Worm (Caenorhabditis elegans) whole organism, L2 larva: ENCODE measurements around the gene cisd-1.
A peak's percentile ranks its signal among the peaks of the same experiment; 100 is the strongest.

Experiments used
- C34F6.9 ChIP-seq: fragments of 150-350 bp; optimal IDR thresholded peaks from 2 replicates; lab custom pipeline; 2014; ENCODE audit warnings: missing biosample characterization, missing genetic modification characterization
- F13H6.1 ChIP-seq: sonication (generic microtip); optimal IDR thresholded peaks from 2 replicates; lab custom pipeline; 2016; ENCODE audit warnings: missing genetic modification characterization, missing compliant biosample characterization
- Y55F3AM.14 ChIP-seq: fragments of 200-800 bp; sonication (Bioruptor generic); optimal IDR thresholded peaks from 2 replicates; lab custom pipeline; 2018; ENCODE audit warnings: mild to moderate bottlenecking, missing genetic modification characterization, missing compliant biosample characterization
- alr-1 ChIP-seq: fragments of 150-350 bp; optimal IDR thresholded peaks from 2 replicates; lab custom pipeline; 2014; ENCODE audit warnings: missing biosample characterization, missing genetic modification characterization
- aly-2 ChIP-seq: fragments of 150-350 bp; optimal IDR thresholded peaks from 2 replicates; lab custom pipeline; 2014; ENCODE audit warnings: missing biosample characterization, missing genetic modification characterization
- ama-1 ChIP-seq: fragments of 150-350 bp; optimal IDR thresholded peaks from 2 replicates; lab custom pipeline; 2018; ENCODE audit warnings: inconsistent platforms
- blmp-1 ChIP-seq: sonication (generic microtip); optimal IDR thresholded peaks from 2 replicates; lab custom pipeline; 2017; ENCODE audit warnings: missing genetic modification characterization, mild to moderate bottlenecking, missing compliant biosample characterization, antibody characterized with exemption, moderate library complexity; ENCODE audit not compliant: insufficient read depth
- ceh-16 ChIP-seq: fragments of 150-350 bp; optimal IDR thresholded peaks from 2 replicates; lab custom pipeline; 2014; ENCODE audit warnings: missing biosample characterization, missing genetic modification characterization
- ceh-82 ChIP-seq: fragments of 150-350 bp; optimal IDR thresholded peaks from 2 replicates; lab custom pipeline; 2014; ENCODE audit warnings: missing biosample characterization, missing genetic modification characterization
- crh-2 ChIP-seq: sonication (generic microtip); optimal IDR thresholded peaks from 2 replicates; lab custom pipeline; 2017; ENCODE audit warnings: missing biosample characterization, missing genetic modification characterization
- elt-3 ChIP-seq: sonication (generic microtip); optimal IDR thresholded peaks from 2 replicates; lab custom pipeline; 2017; ENCODE audit warnings: missing biosample characterization, missing genetic modification characterization
- fos-1 ChIP-seq: fragments of 150-350 bp; optimal IDR thresholded peaks from 2 replicates; lab custom pipeline; 2014; ENCODE audit warnings: missing biosample characterization, missing genetic modification characterization
- gmeb-1 ChIP-seq: fragments of 150-350 bp; optimal IDR thresholded peaks from 2 replicates; lab custom pipeline; 2014; ENCODE audit warnings: missing biosample characterization, missing genetic modification characterization
- lin-11 ChIP-seq: fragments of 150-350 bp; sonication (generic microtip); optimal IDR thresholded peaks from 2 replicates; lab custom pipeline; 2014; ENCODE audit warnings: missing biosample characterization, missing genetic modification characterization, inconsistent platforms, mixed read lengths
- lin-13 ChIP-seq: fragments of 150-350 bp; optimal IDR thresholded peaks from 2 replicates; lab custom pipeline; 2014; ENCODE audit warnings: missing biosample characterization, missing genetic modification reagents, missing genetic modification characterization
- lsy-2 ChIP-seq, 2 experiments: fragments of 150-350 bp in 1 of 2; sonication (generic microtip) in 1 of 2; optimal IDR thresholded peaks; 2 replicates each; lab custom pipeline; 2014 to 2017; ENCODE audit warnings: missing biosample characterization in 2 of 2, missing genetic modification characterization in 2 of 2
- mab-5 ChIP-seq: fragments of 150-350 bp; optimal IDR thresholded peaks from 2 replicates; lab custom pipeline; 2014; ENCODE audit warnings: missing biosample characterization, missing genetic modification characterization
- mbf-1 ChIP-seq: sonication (generic microtip); optimal IDR thresholded peaks from 2 replicates; lab custom pipeline; 2017; ENCODE audit warnings: missing biosample characterization, missing genetic modification characterization
- mdl-1 ChIP-seq, 2 experiments: fragments of 150-350 bp in 1 of 2; sonication (generic microtip) in 1 of 2; optimal IDR thresholded peaks; 2 replicates each; lab custom pipeline; 2017; ENCODE audit warnings: missing biosample characterization in 2 of 2, missing genetic modification characterization in 2 of 2
- nhr-10 ChIP-seq: sonication (generic microtip); optimal IDR thresholded peaks from 2 replicates; lab custom pipeline; 2017; ENCODE audit warnings: missing biosample characterization, missing genetic modification characterization
- nhr-12 ChIP-seq: fragments of 150-350 bp; optimal IDR thresholded peaks from 2 replicates; lab custom pipeline; 2014; ENCODE audit warnings: missing biosample characterization, missing genetic modification characterization
- nhr-129 ChIP-seq: fragments of 150-350 bp; optimal IDR thresholded peaks from 2 replicates; lab custom pipeline; 2014; ENCODE audit warnings: missing biosample characterization, missing genetic modification characterization
- nhr-21 ChIP-seq: fragments of 150-350 bp; optimal IDR thresholded peaks from 2 replicates; lab custom pipeline; 2014; ENCODE audit warnings: missing biosample characterization, missing genetic modification characterization
- nhr-23 ChIP-seq: fragments of 150-350 bp; optimal IDR thresholded peaks from 2 replicates; lab custom pipeline; 2014; ENCODE audit warnings: missing biosample characterization, missing genetic modification reagents, missing genetic modification characterization
- nhr-25 ChIP-seq: fragments of 150-350 bp; sonication (generic microtip); optimal IDR thresholded peaks from 3 replicates; lab custom pipeline; 2014; ENCODE audit warnings: missing biosample characterization, missing genetic modification characterization
- nhr-6 ChIP-seq: fragments of 150-350 bp; optimal IDR thresholded peaks from 2 replicates; lab custom pipeline; 2014; ENCODE audit warnings: missing biosample characterization, missing genetic modification characterization
- sem-4 ChIP-seq: fragments of 150-350 bp; optimal IDR thresholded peaks from 2 replicates; lab custom pipeline; 2014; ENCODE audit warnings: missing biosample characterization, missing genetic modification reagents, missing genetic modification characterization
- skn-1 ChIP-seq: sonication (generic microtip); optimal IDR thresholded peaks from 2 replicates; lab custom pipeline; 2017; ENCODE audit warnings: missing biosample characterization, missing genetic modification characterization
- sma-3 ChIP-seq: sonication (generic microtip); optimal IDR thresholded peaks from 2 replicates; lab custom pipeline; 2016; ENCODE audit warnings: missing genetic modification reagents, missing genetic modification characterization, missing compliant biosample characterization
- sma-9 ChIP-seq, 2 experiments: fragments of 150-350 bp in 1 of 2; sonication (generic microtip) in 1 of 2; optimal IDR thresholded peaks; 2 replicates each; lab custom pipeline; 2014 to 2016; ENCODE audit warnings: missing genetic modification characterization in 2 of 2, mild to moderate bottlenecking in 1 of 2, missing biosample characterization in 1 of 2, missing compliant biosample characterization in 1 of 2, missing genetic modification reagents in 1 of 2, moderate library complexity in 1 of 2
- unc-39 ChIP-seq: fragments of 150-350 bp; optimal IDR thresholded peaks from 2 replicates; lab custom pipeline; 2014; ENCODE audit warnings: missing biosample characterization, missing genetic modification characterization
- unc-55 ChIP-seq: fragments of 150-350 bp; sonication (generic microtip); optimal IDR thresholded peaks from 3 replicates; lab custom pipeline; 2014; ENCODE audit warnings: missing biosample characterization, missing genetic modification reagents, missing genetic modification characterization
- unc-62 ChIP-seq: fragments of 150-350 bp; optimal IDR thresholded peaks from 2 replicates; lab custom pipeline; 2014; ENCODE audit warnings: missing biosample characterization, missing genetic modification reagents, missing genetic modification characterization
- zag-1 ChIP-seq: fragments of 150-350 bp; optimal IDR thresholded peaks from 2 replicates; lab custom pipeline; 2014; ENCODE audit warnings: missing biosample characterization, missing genetic modification characterization
- ztf-11 ChIP-seq: sonication (generic microtip); optimal IDR thresholded peaks from 2 replicates; lab custom pipeline; 2017; ENCODE audit warnings: missing biosample characterization, missing genetic modification characterization

The cisd-1 gene

DNA sequence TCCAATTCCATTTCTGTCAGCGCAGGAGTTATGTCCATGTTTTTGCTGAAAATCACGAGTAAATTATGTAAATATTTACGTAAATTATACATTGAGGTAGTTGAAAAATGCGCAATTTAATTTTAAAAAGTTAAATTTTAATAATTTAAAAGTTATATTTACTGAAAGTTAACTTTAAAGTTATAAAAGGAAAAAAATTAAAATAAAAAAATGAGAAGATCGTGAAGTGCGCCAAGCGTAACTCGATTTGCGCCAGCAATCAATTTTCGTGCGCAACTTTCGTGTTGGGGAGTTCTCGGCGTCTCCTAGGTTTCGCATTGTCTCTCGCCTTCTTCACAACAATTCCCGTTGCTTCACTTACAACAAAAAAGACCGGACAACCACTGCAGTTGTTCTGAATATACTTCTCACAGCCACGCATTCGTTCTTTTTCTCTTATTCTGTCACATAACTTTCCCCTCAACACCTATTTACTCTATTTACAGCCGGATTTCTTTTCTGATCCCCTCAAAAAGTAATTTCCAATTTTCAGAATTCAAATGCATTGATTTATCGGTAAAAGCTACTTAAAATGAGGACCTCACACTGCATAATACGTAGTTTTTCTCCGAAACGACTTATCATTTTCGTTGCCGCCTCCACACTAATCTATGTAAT is 4.2 kb upstream of the cisd-1 start, which contains the start of the genes metl-1 and W02B12.11 (continued):
- TF ChIP-seq mab-5 (tag; lab: Kevin White, UChicago) (peak; percentile 68), nhr-10 (tag; lab: Kevin White, UChicago) (no peak)
- TF ChIP-seq, all 48 proteins: peak for 25

DNA sequence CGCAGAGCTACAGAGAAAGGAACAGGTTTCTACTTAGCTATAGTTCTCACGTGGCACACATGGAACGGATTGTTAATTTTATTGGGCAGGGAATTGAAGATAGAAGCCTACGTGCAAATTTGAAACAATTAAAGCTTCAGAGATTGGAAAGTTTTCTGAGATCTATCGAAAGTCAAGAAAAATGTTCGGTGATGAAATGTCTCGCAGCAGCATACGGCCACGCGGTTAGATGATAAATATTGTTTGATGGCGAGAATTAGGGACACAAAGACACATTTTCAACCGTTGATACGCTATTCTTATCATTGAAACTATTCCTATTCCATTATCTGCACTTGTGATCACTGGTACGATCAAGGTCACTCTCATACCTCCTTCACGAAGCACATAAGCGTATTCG is 3.1 kb upstream of the cisd-1 start:
- TF ChIP-seq sma-3, result peak; percentile 53
- peak; percentile 81 for TF ChIP-seq fos-1 (tag; lab: Kevin White, UChicago)
- peak; percentile 42 for TF ChIP-seq crh-2 (tag; lab: Kevin White, UChicago)
- TF ChIP-seq mdl-1 (tag; optimal IDR thresholded peaks at IDR 0.05; lab: Kevin White, UChicago), result peak in 1 of 2 experiments; percentile 55
- peak in 1 of 2 experiments; percentile 23 for TF ChIP-seq lsy-2 (tag; optimal IDR thresholded peaks at IDR 0.05; lab: Kevin White, UChicago)
- no peak for TF ChIP-seq unc-55 (GFP tag; lab: Kevin White, UChicago)
- peak; percentile 21 for TF ChIP-seq C34F6.9 (tag; lab: Kevin White, UChicago)
- TF ChIP-seq aly-2 (tag; lab: Kevin White, UChicago), result no peak
- no peak for TF ChIP-seq Y55F3AM.14 (GFP tag; lab: Kevin White, UChicago)
- peak; percentile 95 for TF ChIP-seq blmp-1
- peak; percentile 21 for TF ChIP-seq sem-4 (tag; lab: Kevin White, UChicago)
- peak; percentile 62 for TF ChIP-seq nhr-25 (tag; lab: Kevin White, UChicago)
- no peak for TF ChIP-seq nhr-12
- peak; percentile 79 for TF ChIP-seq nhr-21 (tag; lab: Kevin White, UChicago)
- TF ChIP-seq sma-9 (GFP tag; optimal IDR thresholded peaks at IDR 0.05; lab: Kevin White, UChicago), result peak; percentile 80
- no peak for TF ChIP-seq sma-9 (tag; optimal IDR thresholded peaks at IDR 0.05; lab: Kevin White, UChicago)
- peak; percentile 36 for TF ChIP-seq nhr-129 (tag; lab: Kevin White, UChicago)
- TF ChIP-seq gmeb-1 (tag; lab: Kevin White, UChicago), result peak; percentile 25
- TF ChIP-seq, all 48 proteins: peak for 13

DNA sequence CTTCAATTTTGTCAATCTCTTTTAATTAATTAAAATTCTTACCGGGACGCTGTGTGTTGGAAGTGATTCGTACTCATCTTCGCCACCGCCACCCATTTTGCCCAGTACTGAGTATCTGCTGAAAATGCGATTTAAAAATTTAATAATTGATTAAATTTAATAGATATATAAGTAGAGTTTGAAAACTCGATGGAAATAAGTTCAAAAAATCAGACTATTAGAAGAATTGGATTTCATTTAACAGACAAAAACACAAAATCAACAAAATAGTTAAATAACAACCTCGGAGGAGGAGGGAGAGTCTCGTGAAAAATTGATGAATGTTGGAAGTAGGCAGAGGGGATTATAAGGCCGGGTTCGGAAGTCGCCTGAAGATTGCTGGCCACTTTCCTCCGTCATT is 2.5 kb upstream of the cisd-1 start, which contains the start of gene mfn-1:
Gene mfn-1, minus strand, starts transcription at position 101 of the 400 bp plus-strand sequence.
- TF ChIP-seq ceh-16 (tag; lab: Kevin White, UChicago) (no peak), fos-1 (tag; lab: Kevin White, UChicago) (no peak), sma-9 (GFP tag; optimal IDR thresholded peaks at IDR 0.05; lab: Kevin White, UChicago) (no peak), sma-9 (tag; optimal IDR thresholded peaks at IDR 0.05; lab: Kevin White, UChicago) (no peak), lin-11 (tag; lab: Kevin White, UChicago) (no peak)
- TF ChIP-seq, all 48 proteins: peak for 0

DNA sequence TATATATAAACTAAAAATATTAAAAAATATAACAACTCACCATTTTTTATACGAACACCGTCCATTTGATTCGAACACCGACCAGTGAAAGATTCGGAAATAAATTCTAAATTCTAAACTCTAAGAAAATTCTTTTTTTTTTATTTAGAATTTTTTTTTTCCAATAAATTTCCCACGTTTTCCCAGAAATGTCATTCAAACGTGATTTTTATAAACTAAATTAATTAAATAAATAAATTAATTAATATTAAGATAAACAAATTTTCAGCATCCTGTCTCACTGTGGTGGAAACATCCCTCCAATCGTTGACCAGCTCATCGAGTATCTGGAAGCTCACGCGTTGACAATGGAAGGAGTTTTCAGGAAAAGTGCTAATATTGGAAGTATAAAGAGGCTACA is 1.9 kb downstream of the cisd-1 start, which contains the start of gene klp-17:
Gene klp-17, minus strand, starts transcription at position 101 of the 400 bp plus-strand sequence.
- TF ChIP-seq blmp-1 (no peak), aly-2 (tag; lab: Kevin White, UChicago) (no peak), gmeb-1 (tag; lab: Kevin White, UChicago) (no peak), mbf-1 (tag; lab: Kevin White, UChicago) (no peak), skn-1 (tag; lab: Kevin White, UChicago) (no peak), lsy-2 (tag; optimal IDR thresholded peaks at IDR 0.05; lab: Kevin White, UChicago) (no peak), ztf-11 (no peak), ceh-82 (tag; lab: Kevin White, UChicago) (no peak), unc-62 (GFP tag; lab: Kevin White, UChicago) (no peak), ama-1 (lab: Kevin White, UChicago) (no peak), elt-3 (tag; lab: Kevin White, UChicago) (no peak), mdl-1 (tag; optimal IDR thresholded peaks at IDR 0.05; lab: Kevin White, UChicago) (no peak), nhr-10 (tag; lab: Kevin White, UChicago) (no peak), unc-39 (tag; lab: Kevin White, UChicago) (no peak), nhr-129 (tag; lab: Kevin White, UChicago) (no peak), zag-1 (tag; lab: Kevin White, UChicago) (no peak)
- TF ChIP-seq, all 48 proteins: peak for 0

DNA sequence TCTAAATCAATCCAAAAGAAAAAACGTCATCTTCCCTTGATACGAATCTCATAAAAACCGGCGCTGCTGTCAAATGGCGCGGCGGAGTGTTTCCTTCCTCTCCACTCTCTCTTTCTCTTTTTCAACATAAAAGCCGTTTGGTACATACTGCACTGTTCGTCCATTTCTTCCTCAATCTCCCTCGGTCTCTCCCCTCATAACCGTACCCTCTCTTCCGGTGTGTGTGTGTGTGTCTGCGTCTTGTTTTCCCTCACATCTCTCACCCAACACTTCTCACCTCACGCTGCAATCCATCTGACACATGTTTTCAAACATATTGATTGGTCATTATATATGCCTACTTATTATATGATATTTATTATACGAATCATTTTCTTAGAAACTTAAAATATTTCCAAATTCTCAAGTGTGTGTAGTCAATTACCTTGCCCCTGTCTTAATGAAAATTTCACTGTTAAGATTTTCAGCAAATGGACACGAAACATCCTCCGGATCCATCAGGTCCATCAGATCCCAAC is 4.9 kb downstream of the cisd-1 start, which contains the start of the genes aars-1 and rga-1:
Gene aars-1, minus strand, starts transcription at position 71 of the 518 bp plus-strand sequence.
Gene rga-1, plus strand, starts transcription at position 468 of the 518 bp plus-strand sequence.
- peak; percentile 77 for TF ChIP-seq sem-4 (tag; lab: Kevin White, UChicago)
- peak; percentile 70 for TF ChIP-seq nhr-129 (tag; lab: Kevin White, UChicago)
- peak; percentile 83 for TF ChIP-seq sma-9 (GFP tag; optimal IDR thresholded peaks at IDR 0.05; lab: Kevin White, UChicago)
- no peak for TF ChIP-seq sma-9 (tag; optimal IDR thresholded peaks at IDR 0.05; lab: Kevin White, UChicago)
- peak; percentile 40 for TF ChIP-seq sma-3
- peak; percentile 39 for TF ChIP-seq crh-2 (tag; lab: Kevin White, UChicago)
- peak; percentile 68 for TF ChIP-seq fos-1 (tag; lab: Kevin White, UChicago)
- TF ChIP-seq alr-1, result no peak
- peak; percentile 20 for TF ChIP-seq lin-13
- TF ChIP-seq nhr-6 (tag; lab: Kevin White, UChicago), result no peak
- no peak for TF ChIP-seq nhr-23 (tag; lab: Kevin White, UChicago)
- TF ChIP-seq elt-3 (tag; lab: Kevin White, UChicago), result no peak
- TF ChIP-seq F13H6.1 (tag; lab: Kevin White, UChicago), result peak; percentile 75
- peak; percentile 50 for TF ChIP-seq unc-55 (GFP tag; lab: Kevin White, UChicago)
- TF ChIP-seq lsy-2 (tag; optimal IDR thresholded peaks at IDR 0.05; lab: Kevin White, UChicago), result peak in 1 of 2 experiments; percentile 70
- no peak for TF ChIP-seq unc-39 (tag; lab: Kevin White, UChicago)
- peak; percentile 70 for TF ChIP-seq blmp-1
- TF ChIP-seq nhr-21 (tag; lab: Kevin White, UChicago), result peak; percentile 48
- TF ChIP-seq nhr-25 (tag; lab: Kevin White, UChicago), result peak; percentile 73
- peak; percentile 77 for TF ChIP-seq C34F6.9 (tag; lab: Kevin White, UChicago)
